Worm (Caenorhabditis elegans) whole organism, L2 larva: Measurements from ENCODE around the gene F58G11.4.

Source experiments
- aly-2 ChIP-seq: fragments of 150-350 bp; optimal IDR thresholded peaks from 2 replicates; lab custom pipeline; 2014; ENCODE audit warnings: missing biosample characterization, missing genetic modification characterization
- ama-1 ChIP-seq: fragments of 150-350 bp; optimal IDR thresholded peaks from 2 replicates; lab custom pipeline; 2018; ENCODE audit warnings: inconsistent platforms
- ceh-16 ChIP-seq: fragments of 150-350 bp; optimal IDR thresholded peaks from 2 replicates; lab custom pipeline; 2014; ENCODE audit warnings: missing biosample characterization, missing genetic modification characterization
- ceh-82 ChIP-seq: fragments of 150-350 bp; optimal IDR thresholded peaks from 2 replicates; lab custom pipeline; 2014; ENCODE audit warnings: missing biosample characterization, missing genetic modification characterization
- lin-13 ChIP-seq: fragments of 150-350 bp; optimal IDR thresholded peaks from 2 replicates; lab custom pipeline; 2014; ENCODE audit warnings: missing biosample characterization, missing genetic modification reagents, missing genetic modification characterization
- lin-39 ChIP-seq: fragments of 150-350 bp; optimal IDR thresholded peaks from 2 replicates; lab custom pipeline; 2014; ENCODE audit warnings: missing biosample characterization, missing genetic modification reagents, missing genetic modification characterization
- lsy-2 ChIP-seq, 2 experiments: fragments of 150-350 bp in 1 of 2; sonication (generic microtip) in 1 of 2; optimal IDR thresholded peaks; 2 replicates each; lab custom pipeline; 2014 to 2017; ENCODE audit warnings: missing biosample characterization in 2 of 2, missing genetic modification characterization in 2 of 2
- nhr-237 ChIP-seq: fragments of 150-350 bp; optimal IDR thresholded peaks from 2 replicates; lab custom pipeline; 2014; ENCODE audit warnings: missing biosample characterization, missing genetic modification characterization
- nhr-77 ChIP-seq: fragments of 150-350 bp; optimal IDR thresholded peaks from 2 replicates; lab custom pipeline; 2014; ENCODE audit warnings: missing biosample characterization, missing genetic modification characterization
- sma-9 ChIP-seq, 2 experiments: fragments of 150-350 bp in 1 of 2; sonication (generic microtip) in 1 of 2; optimal IDR thresholded peaks; 2 replicates each; lab custom pipeline; 2014 to 2016; ENCODE audit warnings: missing genetic modification characterization in 2 of 2, mild to moderate bottlenecking in 1 of 2, missing biosample characterization in 1 of 2, missing compliant biosample characterization in 1 of 2, missing genetic modification reagents in 1 of 2, moderate library complexity in 1 of 2
- snpc-4 ChIP-seq: fragments of 150-350 bp; optimal IDR thresholded peaks from 2 replicates; lab custom pipeline; 2014; ENCODE audit warnings: missing biosample characterization, missing genetic modification characterization
- zag-1 ChIP-seq: fragments of 150-350 bp; optimal IDR thresholded peaks from 2 replicates; lab custom pipeline; 2014; ENCODE audit warnings: missing biosample characterization, missing genetic modification characterization
- ztf-1 ChIP-seq: fragments of 200-800 bp; sonication (Bioruptor generic); conservative IDR thresholded peaks from 2 replicates; pipeline ENCODE4 v1.3.6; 2022; ENCODE audit warnings: missing genetic modification characterization, missing compliant biosample characterization
- ztf-11 ChIP-seq: sonication (generic microtip); optimal IDR thresholded peaks from 2 replicates; lab custom pipeline; 2017; ENCODE audit warnings: missing biosample characterization, missing genetic modification characterization

ce11 chrV:13668337-13668736 is 4.1 kb upstream of the F58G11.4 start:
- no peak for TF ChIP-seq nhr-77 (tag; lab: Kevin White, UChicago)
- TF ChIP-seq aly-2 (tag; lab: Kevin White, UChicago) = no peak
- no peak for TF ChIP-seq lin-39 (tag; lab: Kevin White, UChicago)
- TF ChIP-seq snpc-4 (tag; lab: Kevin White, UChicago) = no peak
- no peak for TF ChIP-seq lsy-2 (tag; optimal IDR thresholded peaks at IDR 0.05; lab: Kevin White, UChicago)
- no peak for TF ChIP-seq ztf-1
- TF ChIP-seq ceh-82 (tag; lab: Kevin White, UChicago) = no peak
- no peak for TF ChIP-seq ama-1
- TF ChIP-seq sma-9 (GFP tag; optimal IDR thresholded peaks at IDR 0.05; lab: Kevin White, UChicago) = no peak
- TF ChIP-seq sma-9 (tag; optimal IDR thresholded peaks at IDR 0.05; lab: Kevin White, UChicago) = no peak
- TF ChIP-seq zag-1 (tag; lab: Kevin White, UChicago) = no peak
- no peak for TF ChIP-seq lin-13
- TF ChIP-seq ztf-11 (tag; lab: Kevin White, UChicago) = no peak
- no peak for TF ChIP-seq ceh-16 (tag; lab: Kevin White, UChicago)
- TF ChIP-seq nhr-237 (tag; lab: Kevin White, UChicago) = no peak
